Worm (Caenorhabditis elegans) whole organism, L4 larva: Measurements from ENCODE around the gene srv-11.

Experiments used
- F26F4.8 ChIP-seq: fragments of 200-800 bp; sonication (Bioruptor generic); conservative IDR thresholded peaks from 2 replicates; pipeline ENCODE4 v1.3.6; 2022; ENCODE audit warnings: missing genetic modification characterization, missing compliant biosample characterization
- Y48G9A.11 ChIP-seq: fragments of 200-800 bp; sonication (Bioruptor generic); IDR thresholded peaks from 2 replicates; pipeline ENCODE4 v1.3.6; 2022; ENCODE audit warnings: missing genetic modification reagents, missing genetic modification characterization, missing compliant biosample characterization
- aha-1 ChIP-seq: fragments of 150-350 bp; peaks from one replicate; lab custom pipeline; 2014; ENCODE audit warnings: missing biosample characterization, missing genetic modification characterization
- ama-1 ChIP-seq: fragments of 150-350 bp; optimal IDR thresholded peaks from 2 replicates; lab custom pipeline; 2014; ENCODE audit warnings: inconsistent platforms, mixed read lengths
- cey-2 ChIP-seq: sonication (generic microtip); optimal IDR thresholded peaks from 3 replicates; lab custom pipeline; 2017; ENCODE audit warnings: missing genetic modification characterization, mild to moderate bottlenecking, missing compliant biosample characterization, antibody characterized with exemption, borderline replicate concordance; ENCODE audit not compliant: insufficient read depth
- daf-16 ChIP-seq, 3 experiments: sonication (generic microtip); optimal IDR thresholded peaks; 2 replicates each; lab custom pipeline; 2016 to 2017; ENCODE audit warnings: missing genetic modification characterization in 3 of 3, missing genetic modification reagents in 3 of 3, mild to moderate bottlenecking in 2 of 3, missing compliant biosample characterization in 2 of 3, missing biosample characterization in 1 of 3, moderate library complexity in 1 of 3
- dmd-6 ChIP-seq: fragments of 200-800 bp; sonication (Bioruptor generic); IDR thresholded peaks from 2 replicates; pipeline ENCODE4 v1.3.6; 2022; ENCODE audit warnings: missing genetic modification reagents, missing genetic modification characterization, missing compliant biosample characterization
- dpl-1 ChIP-seq: fragments of 150-350 bp; optimal IDR thresholded peaks from 2 replicates; lab custom pipeline; 2014; ENCODE audit warnings: missing biosample characterization, missing genetic modification reagents, missing genetic modification characterization
- dve-1 ChIP-seq: sonication (generic microtip); optimal IDR thresholded peaks from 2 replicates; lab custom pipeline; 2017; ENCODE audit warnings: antibody characterized with exemption, mild to moderate bottlenecking, missing genetic modification characterization, missing compliant biosample characterization; ENCODE audit not compliant: insufficient read depth
- egl-27 ChIP-seq: sonication (generic microtip); optimal IDR thresholded peaks from 3 replicates; lab custom pipeline; 2017; ENCODE audit warnings: missing biosample characterization, missing genetic modification reagents, missing genetic modification characterization
- fkh-10 ChIP-seq: fragments of 150-350 bp; optimal IDR thresholded peaks from 2 replicates; lab custom pipeline; 2014; ENCODE audit warnings: missing biosample characterization, missing genetic modification reagents, missing genetic modification characterization
- hif-1 ChIP-seq, 2 experiments: sonication (generic microtip); optimal IDR thresholded peaks; 2 replicates each; lab custom pipeline; 2016 to 2017; ENCODE audit warnings: missing compliant biosample characterization in 2 of 2, missing genetic modification characterization in 2 of 2, missing genetic modification reagents in 2 of 2, missing genotype in 2 of 2, mild to moderate bottlenecking in 1 of 2
- hlh-11 ChIP-seq: fragments of 200-800 bp; sonication (Bioruptor generic); optimal IDR thresholded peaks from 2 replicates; lab custom pipeline; 2018; ENCODE audit warnings: mild to moderate bottlenecking, missing genetic modification characterization, missing compliant biosample characterization
- hlh-30 ChIP-seq: sonication (generic microtip); optimal IDR thresholded peaks from 2 replicates; lab custom pipeline; 2017; ENCODE audit warnings: antibody characterized with exemption, mild to moderate bottlenecking, missing genetic modification characterization, missing compliant biosample characterization; ENCODE audit not compliant: insufficient read depth
- hmg-1.1 ChIP-seq: fragments of 200-800 bp; sonication (Bioruptor generic); IDR thresholded peaks from 2 replicates; pipeline ENCODE4 v1.3.6; 2022; ENCODE audit warnings: missing genetic modification reagents, missing genetic modification characterization, missing compliant biosample characterization
- lin-13 ChIP-seq: fragments of 150-350 bp; optimal IDR thresholded peaks from 2 replicates; lab custom pipeline; 2014; ENCODE audit warnings: missing biosample characterization, missing genetic modification reagents, missing genetic modification characterization
- lin-29 ChIP-seq: fragments of 200-800 bp; sonication (Bioruptor generic); IDR thresholded peaks from 2 replicates; pipeline ENCODE4 v1.3.6; 2022; ENCODE audit warnings: missing genetic modification reagents, missing genetic modification characterization, missing compliant biosample characterization
- lir-3 ChIP-seq: sonication (generic microtip); optimal IDR thresholded peaks from 2 replicates; lab custom pipeline; 2016; ENCODE audit warnings: mild to moderate bottlenecking, missing genetic modification characterization, missing compliant biosample characterization
- lsy-2 ChIP-seq, 2 experiments: fragments of 150-350 bp in 1 of 2; sonication (generic microtip) in 1 of 2; optimal IDR thresholded peaks; 2 replicates each; lab custom pipeline; 2014 to 2017; ENCODE audit warnings: missing biosample characterization in 2 of 2, missing genetic modification characterization in 2 of 2
- madf-9 ChIP-seq: fragments of 200-800 bp; sonication (Bioruptor generic); conservative IDR thresholded peaks from 2 replicates; pipeline ENCODE4 v1.3.6; 2022; ENCODE audit warnings: missing genetic modification reagents, missing genetic modification characterization, missing compliant biosample characterization
- mdl-1 ChIP-seq, 2 experiments: fragments of 150-350 bp in 1 of 2; sonication (generic microtip) in 1 of 2; optimal IDR thresholded peaks; 2 replicates each; lab custom pipeline; 2014 to 2017; ENCODE audit warnings: missing biosample characterization in 2 of 2, missing genetic modification characterization in 2 of 2
- mdt-29 ChIP-seq: fragments of 200-800 bp; sonication (Bioruptor generic); IDR thresholded peaks from 2 replicates; pipeline ENCODE4 v1.3.6; 2022; ENCODE audit warnings: missing genetic modification reagents, missing genetic modification characterization, missing compliant biosample characterization
- mxl-3 ChIP-seq: fragments of 200-800 bp; sonication (Bioruptor generic); optimal IDR thresholded peaks from 2 replicates; lab custom pipeline; 2018; ENCODE audit warnings: mild to moderate bottlenecking, missing genetic modification characterization, missing compliant biosample characterization
- nhr-102 ChIP-seq: sonication (generic microtip); optimal IDR thresholded peaks from 2 replicates; lab custom pipeline; 2016; ENCODE audit warnings: mild to moderate bottlenecking, missing genetic modification characterization, moderate library complexity, missing compliant biosample characterization
- nhr-25 ChIP-seq: sonication (generic microtip); optimal IDR thresholded peaks from 2 replicates; lab custom pipeline; 2017; ENCODE audit warnings: missing genetic modification characterization, mild to moderate bottlenecking, missing compliant biosample characterization, antibody characterized with exemption, moderate library complexity, borderline replicate concordance; ENCODE audit not compliant: insufficient read depth
- nhr-28 ChIP-seq: fragments of 150-350 bp; optimal IDR thresholded peaks from 2 replicates; lab custom pipeline; 2014; ENCODE audit warnings: missing biosample characterization, missing genetic modification characterization
- nhr-48 ChIP-seq: sonication (generic microtip); optimal IDR thresholded peaks from 2 replicates; lab custom pipeline; 2016; ENCODE audit warnings: mild to moderate bottlenecking, missing genetic modification characterization, missing compliant biosample characterization
- nhr-6 ChIP-seq: fragments of 150-350 bp; optimal IDR thresholded peaks from 2 replicates; lab custom pipeline; 2014; ENCODE audit warnings: missing biosample characterization, missing genetic modification characterization
- nhr-77 ChIP-seq: fragments of 150-350 bp; optimal IDR thresholded peaks from 2 replicates; lab custom pipeline; 2014; ENCODE audit warnings: missing biosample characterization, missing genetic modification characterization
- pha-4 ChIP-seq, 2 experiments: fragments of 150-350 bp in 1 of 2; fragments of 200-800 bp in 1 of 2; sonication (Bioruptor generic) in 1 of 2; IDR thresholded peaks in 1 of 2; optimal IDR thresholded peaks in 1 of 2; 2 replicates each; pipeline versions ENCODE4 v1.3.6 to Lab custom; 2014 to 2022; ENCODE audit warnings: missing genetic modification characterization in 2 of 2, missing genetic modification reagents in 2 of 2, missing biosample characterization in 1 of 2, missing compliant biosample characterization in 1 of 2
- php-3 ChIP-seq: fragments of 200-800 bp; sonication (Bioruptor generic); IDR thresholded peaks from 2 replicates; pipeline ENCODE4 v1.3.6; 2022; ENCODE audit warnings: missing genetic modification reagents, missing genetic modification characterization, missing compliant biosample characterization
- pqm-1 ChIP-seq: sonication (generic microtip); optimal IDR thresholded peaks from 2 replicates; lab custom pipeline; 2017; ENCODE audit warnings: missing biosample characterization, missing genetic modification characterization
- rbr-2 ChIP-seq: sonication (generic microtip); optimal IDR thresholded peaks from 2 replicates; lab custom pipeline; 2016; ENCODE audit warnings: missing genotype, missing genetic modification characterization, missing compliant biosample characterization
- skn-1 ChIP-seq: fragments of 150-350 bp; optimal IDR thresholded peaks from 2 replicates; lab custom pipeline; 2014; ENCODE audit warnings: missing biosample characterization, missing genetic modification characterization
- snpc-1.2 ChIP-seq: fragments of 200-800 bp; sonication (Bioruptor generic); IDR thresholded peaks from 2 replicates; pipeline ENCODE4 v1.3.6; 2022; ENCODE audit warnings: missing genetic modification reagents, missing genetic modification characterization, missing compliant biosample characterization
- unc-39 ChIP-seq: sonication (generic microtip); optimal IDR thresholded peaks from 2 replicates; lab custom pipeline; 2017; ENCODE audit warnings: missing biosample characterization, missing genetic modification characterization
- unc-62 ChIP-seq, 3 experiments: fragments of 150-350 bp in 1 of 3; sonication (generic microtip); optimal IDR thresholded peaks in 2 of 3; peaks in 1 of 3; 1 replicate in 1 of 3; 2 replicates in 2 of 3; lab custom pipeline; 2014 to 2017; ENCODE audit warnings: missing biosample characterization in 3 of 3, missing genetic modification characterization in 3 of 3, missing genetic modification reagents in 3 of 3, missing genotype in 1 of 3
- vab-7 ChIP-seq: fragments of 200-800 bp; sonication (Bioruptor generic); IDR thresholded peaks from 2 replicates; pipeline ENCODE4 v1.3.6; 2022; ENCODE audit warnings: missing genetic modification reagents, missing genetic modification characterization, missing compliant biosample characterization
- ztf-11 ChIP-seq: fragments of 150-350 bp; optimal IDR thresholded peaks from 2 replicates; lab custom pipeline; 2014; ENCODE audit warnings: missing biosample characterization, missing genetic modification characterization

Gene srv-11

DNA sequence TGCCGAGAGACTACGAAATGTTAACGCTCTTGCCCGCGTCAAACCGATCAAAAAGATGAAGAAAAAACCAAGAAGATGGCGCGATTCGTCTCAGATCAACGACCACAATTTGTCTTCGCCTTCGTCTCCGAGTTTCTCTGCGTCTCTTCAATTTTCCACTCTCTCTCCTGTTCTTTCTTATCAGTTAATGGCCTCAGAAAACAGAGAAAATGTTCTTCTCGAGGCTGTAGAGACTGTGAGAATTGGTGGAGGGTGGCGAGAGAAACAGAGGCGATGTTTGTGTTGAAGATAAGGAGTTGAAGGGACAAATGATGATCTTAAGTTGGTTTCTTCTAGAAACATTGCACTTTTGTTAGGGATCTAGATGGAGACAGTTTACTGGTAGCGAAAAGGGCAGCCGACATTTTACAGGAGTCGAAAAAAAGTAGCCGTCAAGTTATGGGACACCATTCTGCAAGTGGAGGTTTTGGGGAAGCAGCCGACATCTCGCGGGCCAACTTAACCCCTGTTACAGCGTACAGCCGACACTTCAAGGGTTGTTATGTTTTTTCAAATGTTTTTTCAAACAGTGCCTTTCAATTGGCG, 40.5 kb downstream of the srv-11 start (continued):
- TF ChIP-seq cey-2 (tag; lab: Kevin White, UChicago) (peak; percentile 78), unc-62 (GFP tag; optimal IDR thresholded peaks at IDR 0.05 in 1 of 2; lab: Kevin White, UChicago) (peak in 1 of 2 experiments; percentile 73), unc-62 (tag; optimal IDR thresholded peaks at IDR 0.05; lab: Kevin White, UChicago) (no peak)

DNA sequence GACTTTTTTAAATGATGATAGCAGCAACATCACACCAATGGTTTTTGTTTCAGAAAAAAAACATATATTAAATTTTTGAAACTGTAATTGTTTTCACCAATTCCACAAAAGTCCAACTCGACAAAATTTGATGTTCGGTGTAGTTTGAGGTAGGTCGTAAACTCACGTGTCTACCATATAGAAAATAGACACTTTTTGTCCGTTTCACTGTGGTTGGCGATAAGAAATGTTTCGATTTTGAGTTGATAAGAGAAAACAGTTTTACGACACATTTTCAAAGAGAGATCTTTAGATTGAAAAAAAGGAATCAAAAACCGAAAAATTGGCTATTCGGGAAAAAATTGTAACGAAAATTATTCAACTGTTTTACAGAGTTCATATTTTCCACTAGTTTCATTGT, 43.0 kb downstream of the srv-11 start:
- TF ChIP-seq nhr-48 (no peak), nhr-28 (tag; lab: Kevin White, UChicago) (peak; percentile 82), nhr-25 (tag; lab: Kevin White, UChicago) (no peak), unc-62 (GFP tag; optimal IDR thresholded peaks at IDR 0.05 in 1 of 2; lab: Kevin White, UChicago) (no peak), unc-62 (tag; optimal IDR thresholded peaks at IDR 0.05; lab: Kevin White, UChicago) (no peak), aha-1 (tag; lab: Kevin White, UChicago) (peak; percentile 14), lsy-2 (tag; optimal IDR thresholded peaks at IDR 0.05; lab: Kevin White, UChicago) (peak in 1 of 2 experiments; percentile 8), hlh-30 (peak; percentile 37), mdl-1 (tag; optimal IDR thresholded peaks at IDR 0.05; lab: Kevin White, UChicago) (peak in 1 of 2 experiments; percentile 69), daf-16 (GFP tag; optimal IDR thresholded peaks at IDR 0.05; lab: Kevin White, UChicago) (no peak), daf-16 (tag; optimal IDR thresholded peaks at IDR 0.05; lab: Kevin White, UChicago) (peak; percentile 92), pqm-1 (tag; lab: Kevin White, UChicago) (peak; percentile 64), hlh-11 (tag; lab: Kevin White, UChicago) (peak; percentile 55), unc-39 (tag; lab: Kevin White, UChicago) (no peak), madf-9 (GFP tag; lab: Robert Waterston, UW) (no peak), php-3 (GFP tag; lab: Robert Waterston, UW) (0 out of 2 replicates have a peak, but pooled peaks have one; percentile 44), nhr-77 (tag; lab: Kevin White, UChicago) (peak; percentile 24), mdt-29 (GFP tag; lab: Robert Waterston, UW) (no peak), nhr-6 (tag; lab: Kevin White, UChicago) (no peak), lin-29 (GFP tag; lab: Robert Waterston, UW) (no peak), mxl-3 (peak; percentile 63), lin-13 (GFP tag; lab: Kevin White, UChicago) (no peak), dve-1 (tag; lab: Kevin White, UChicago) (peak; percentile 76), hmg-1.1 (GFP tag; lab: Robert Waterston, UW) (no peak), dmd-6 (GFP tag; lab: Robert Waterston, UW) (peak; percentile 95)
- TF ChIP-seq, all 104 proteins: peak for 13

- TF ChIP-seq ztf-11 (tag; lab: Kevin White, UChicago) (no peak), dve-1 (tag; lab: Kevin White, UChicago) (peak; percentile 10), daf-16 (GFP tag; optimal IDR thresholded peaks at IDR 0.05; lab: Kevin White, UChicago) (no peak), daf-16 (tag; optimal IDR thresholded peaks at IDR 0.05; lab: Kevin White, UChicago) (peak; percentile 99)
Observed at ce11 chrIV:16176808-16177207, 44.7 kb downstream of the srv-11 start.

DNA sequence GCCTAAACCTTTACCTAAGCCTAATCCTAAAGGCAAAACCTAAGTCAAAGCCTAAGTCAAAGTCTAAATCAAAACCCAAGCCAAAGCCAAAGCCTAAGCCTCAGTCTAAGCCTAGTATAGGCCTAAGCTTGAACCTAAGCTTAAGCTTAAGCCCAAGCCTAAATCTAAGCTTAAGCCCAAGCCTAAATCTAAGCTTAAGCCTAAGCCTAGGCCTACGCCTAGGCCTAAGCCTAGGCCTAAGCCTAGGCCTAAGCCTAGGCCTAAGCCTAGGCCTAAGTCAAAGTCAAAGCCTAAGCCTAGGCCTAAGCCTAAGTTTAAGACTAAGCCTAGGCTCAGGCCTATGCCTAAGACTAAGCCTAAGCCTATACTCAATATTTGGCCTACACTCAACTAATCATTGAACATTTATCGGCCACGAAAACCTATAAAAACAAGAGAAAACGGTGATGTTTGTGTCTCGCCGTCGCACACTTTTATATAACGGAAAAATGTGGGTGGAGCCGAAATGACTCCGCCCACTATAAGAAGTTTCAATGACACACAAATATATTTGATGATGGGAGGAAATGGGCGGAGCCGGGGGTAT, 48.6 kb downstream of the srv-11 start:
- TF ChIP-seq skn-1 (tag; lab: Kevin White, UChicago) = no peak
- TF ChIP-seq cey-2 (tag; lab: Kevin White, UChicago) = no peak
- no peak for TF ChIP-seq hif-1 (tag; optimal IDR thresholded peaks at IDR 0.05; lab: Kevin White, UChicago)
- peak; percentile 31 for TF ChIP-seq ama-1 (lab: Kevin White, UChicago)
- no peak for TF ChIP-seq fkh-10 (GFP tag; lab: Kevin White, UChicago)
- TF ChIP-seq hmg-1.1 (GFP tag; lab: Robert Waterston, UW) = 0 out of 2 replicates have a peak, but pooled peaks have one; percentile 18
- no peak for TF ChIP-seq rbr-2 (tag; lab: Kevin White, UChicago)
- no peak for TF ChIP-seq lir-3 (tag; lab: Kevin White, UChicago)
- TF ChIP-seq unc-62 (GFP tag; optimal IDR thresholded peaks at IDR 0.05 in 1 of 2; lab: Kevin White, UChicago) = no peak
- no peak for TF ChIP-seq unc-62 (tag; optimal IDR thresholded peaks at IDR 0.05; lab: Kevin White, UChicago)
- TF ChIP-seq F26F4.8 = no peak
- TF ChIP-seq lin-13 (GFP tag; lab: Kevin White, UChicago) = no peak
- TF ChIP-seq Y48G9A.11 (GFP tag; lab: Robert Waterston, UW) = no peak
- no peak for TF ChIP-seq vab-7 (GFP tag; lab: Robert Waterston, UW)
- TF ChIP-seq dpl-1 (GFP tag; lab: Kevin White, UChicago) = no peak
- TF ChIP-seq pha-4 (GFP tag; IDR thresholded peaks at IDR 0.05; lab: Robert Waterston, UW) = 0 out of 2 replicates have a peak, but pooled peaks have one; percentile 16
- TF ChIP-seq pha-4 (tag; optimal IDR thresholded peaks at IDR 0.05; lab: Kevin White, UChicago) = no peak
- TF ChIP-seq unc-39 (tag; lab: Kevin White, UChicago) = no peak
- TF ChIP-seq snpc-1.2 = 0 out of 2 replicates have a peak, but pooled peaks have one; percentile 40
- TF ChIP-seq nhr-102 (tag; lab: Kevin White, UChicago) = no peak
- TF ChIP-seq egl-27 (tag; lab: Kevin White, UChicago) = no peak
